Fruit fly (Drosophila melanogaster) whole organism, embryonic: ENCODE results near the gene dysc.
A peak's percentile ranks its signal among the peaks of the same experiment; 100 is the strongest.

Experiments
- Bgb ChIP-seq: fragments of 200-800 bp; sonication (Bioruptor generic); IDR thresholded peaks from 2 replicates; pipeline ENCODE4 v1.3.6; 2022; ENCODE audit warnings: missing biosample characterization, missing genetic modification characterization; ENCODE audit not compliant: partially characterized antibody
- CG11504 ChIP-seq: fragments of 200-800 bp; sonication (Bioruptor generic); optimal IDR thresholded peaks from 3 replicates; lab custom pipeline; 2019; ENCODE audit warnings: missing biosample characterization, mild to moderate bottlenecking, missing genetic modification characterization, moderate library complexity
- CG12219 ChIP-seq: fragments of 200-800 bp; sonication (Bioruptor generic); optimal IDR thresholded peaks from 3 replicates; lab custom pipeline; 2018; ENCODE audit warnings: missing biosample characterization, mild to moderate bottlenecking, missing genetic modification characterization
- CG12299 ChIP-seq: fragments of 200-800 bp; sonication (Bioruptor generic); optimal IDR thresholded peaks from 2 replicates; lab custom pipeline; 2018; ENCODE audit warnings: missing biosample characterization, mild to moderate bottlenecking, missing genetic modification characterization
- CG12391 ChIP-seq: fragments of 200-800 bp; sonication (Bioruptor generic); optimal IDR thresholded peaks from 3 replicates; lab custom pipeline; 2018; ENCODE audit warnings: missing biosample characterization, mild to moderate bottlenecking, missing genetic modification characterization, moderate library complexity
- CG14710 ChIP-seq: fragments of 200-800 bp; sonication (Bioruptor generic); optimal IDR thresholded peaks from 3 replicates; lab custom pipeline; 2019; ENCODE audit warnings: missing biosample characterization, mild to moderate bottlenecking, missing genetic modification characterization, moderate library complexity
- CG17359 ChIP-seq: fragments of 200-800 bp; sonication (Bioruptor generic); optimal IDR thresholded peaks from 3 replicates; lab custom pipeline; 2018; ENCODE audit warnings: missing biosample characterization, mild to moderate bottlenecking, missing genetic modification characterization, moderate library complexity
- CG17829 ChIP-seq: fragments of 200-800 bp; optimal IDR thresholded peaks from 2 replicates; lab custom pipeline; 2019; ENCODE audit warnings: missing biosample characterization, mild to moderate bottlenecking, missing genetic modification characterization, moderate library complexity
- CG18262 ChIP-seq: fragments of 200-800 bp; optimal IDR thresholded peaks from 3 replicates; lab custom pipeline; 2019; ENCODE audit warnings: missing biosample characterization, mild to moderate bottlenecking, missing genetic modification characterization, moderate library complexity
- CG18764 ChIP-seq: fragments of 200-800 bp; sonication (Bioruptor generic); optimal IDR thresholded peaks from 3 replicates; lab custom pipeline; 2016; ENCODE audit warnings: missing biosample characterization, missing genetic modification characterization
- CG2199 ChIP-seq: fragments of 200-800 bp; sonication (Bioruptor generic); IDR thresholded peaks from 3 replicates; pipeline ENCODE4 v1.3.6; 2022; ENCODE audit warnings: missing biosample characterization, missing genetic modification characterization
- CG3065 ChIP-seq: fragments of 200-800 bp; sonication (Bioruptor generic); optimal IDR thresholded peaks from 2 replicates; lab custom pipeline; 2016; ENCODE audit warnings: missing biosample characterization, missing genetic modification characterization
- CG32532 ChIP-seq: fragments of 200-800 bp; sonication (Bioruptor generic); IDR thresholded peaks from 2 replicates; pipeline ENCODE4 v1.3.6; 2022; ENCODE audit warnings: missing biosample characterization, missing genetic modification characterization
- CG33557 ChIP-seq: fragments of 200-800 bp; sonication (Bioruptor generic); optimal IDR thresholded peaks from 2 replicates; lab custom pipeline; 2019; ENCODE audit warnings: missing biosample characterization, mild to moderate bottlenecking, missing genetic modification characterization, moderate library complexity
- CG34224 ChIP-seq: fragments of 200-800 bp; sonication (Bioruptor generic); IDR thresholded peaks from 3 replicates; pipeline ENCODE4 v1.3.6; 2022; ENCODE audit warnings: missing biosample characterization, missing genetic modification characterization; ENCODE audit not compliant: partially characterized antibody
- CG6254 ChIP-seq: fragments of 200-800 bp; sonication (Bioruptor generic); optimal IDR thresholded peaks from 3 replicates; lab custom pipeline; 2017; ENCODE audit warnings: mild to moderate bottlenecking, missing biosample characterization, missing genetic modification reagents, missing genetic modification characterization
- CG6791 ChIP-seq: fragments of 200-800 bp; sonication (Bioruptor generic); IDR thresholded peaks from 3 replicates; pipeline ENCODE4 v1.3.6; 2022; ENCODE audit warnings: missing biosample characterization, missing genetic modification characterization; ENCODE audit not compliant: partially characterized antibody
- CG7372 ChIP-seq: fragments of 200-800 bp; sonication (Bioruptor generic); IDR thresholded peaks from 2 replicates; pipeline ENCODE4 v1.3.6; 2022; ENCODE audit warnings: missing biosample characterization, missing genetic modification characterization
- CG7987 ChIP-seq: fragments of 200-800 bp; sonication (Bioruptor generic); optimal IDR thresholded peaks from 2 replicates; lab custom pipeline; 2018; ENCODE audit warnings: missing biosample characterization, mild to moderate bottlenecking, missing genetic modification characterization, moderate library complexity
- CG8765 ChIP-seq: fragments of 200-800 bp; sonication (Bioruptor generic); IDR thresholded peaks from 2 replicates; pipeline ENCODE4 v1.3.6; 2022; ENCODE audit warnings: missing biosample characterization, missing genetic modification characterization
- CG9797 ChIP-seq: fragments of 200-800 bp; sonication (Bioruptor generic); optimal IDR thresholded peaks from 3 replicates; lab custom pipeline; 2018; ENCODE audit warnings: missing biosample characterization, mild to moderate bottlenecking, missing genetic modification characterization
- Deaf1 ChIP-seq: fragments of 200-800 bp; optimal IDR thresholded peaks from 3 replicates; lab custom pipeline; 2019; ENCODE audit warnings: missing biosample characterization, mild to moderate bottlenecking, missing genetic modification characterization, moderate library complexity
- Dek ChIP-seq: fragments of 200-800 bp; sonication (Bioruptor generic); optimal IDR thresholded peaks from 3 replicates; lab custom pipeline; 2019; ENCODE audit warnings: missing biosample characterization, mild to moderate bottlenecking, missing genetic modification characterization, moderate library complexity
- Dip2 ChIP-seq: fragments of 200-800 bp; sonication (Bioruptor generic); IDR thresholded peaks from 2 replicates; pipeline ENCODE4 v1.3.6; 2022; ENCODE audit warnings: missing biosample characterization, missing genetic modification characterization
- Doc3 ChIP-seq: fragments of 200-800 bp; sonication (Bioruptor generic); IDR thresholded peaks from 3 replicates; pipeline ENCODE4 v1.3.6; 2022; ENCODE audit warnings: missing biosample characterization, missing genetic modification characterization; ENCODE audit not compliant: partially characterized antibody
- Hey ChIP-seq: fragments of 200-800 bp; sonication (Bioruptor generic); optimal IDR thresholded peaks from 3 replicates; lab custom pipeline; 2018; ENCODE audit warnings: missing biosample characterization, mild to moderate bottlenecking, missing genetic modification characterization
- Hmx ChIP-seq: fragments of 200-800 bp; sonication (Bioruptor generic); optimal IDR thresholded peaks from 2 replicates; lab custom pipeline; 2016; ENCODE audit warnings: missing biosample characterization, missing genetic modification characterization
- Hr39 ChIP-seq: fragments of >200 bp; optimal IDR thresholded peaks from 2 replicates; lab custom pipeline; 2017
- Hr78 ChIP-seq, 2 experiments: fragments of 200-800 bp in 1 of 2; fragments of >200 bp in 1 of 2; sonication (Bioruptor generic) in 1 of 2; optimal IDR thresholded peaks; 2 replicates each; lab custom pipeline; 2017 to 2019; ENCODE audit warnings: missing biosample characterization in 2 of 2, missing genetic modification characterization in 2 of 2, mild to moderate bottlenecking in 1 of 2, moderate library complexity in 1 of 2
- Neu2 ChIP-seq: fragments of 200-800 bp; sonication (Bioruptor generic); optimal IDR thresholded peaks from 3 replicates; lab custom pipeline; 2016; ENCODE audit warnings: missing biosample characterization, missing genetic modification characterization, borderline replicate concordance
- Taf1 ChIP-seq: fragments of 200-800 bp; sonication (Bioruptor generic); IDR thresholded peaks from 2 replicates; pipeline ENCODE4 v1.3.6; 2022; ENCODE audit warnings: missing biosample characterization, missing genetic modification characterization
- Xrp1 ChIP-seq: fragments of 200-800 bp; sonication (Bioruptor generic); IDR thresholded peaks from 2 replicates; pipeline ENCODE4 v1.3.6; 2022; ENCODE audit warnings: missing biosample characterization, missing genetic modification characterization
- ac ChIP-seq: fragments of 200-800 bp; sonication (Bioruptor generic); optimal IDR thresholded peaks from 3 replicates; lab custom pipeline; 2017; ENCODE audit warnings: missing biosample characterization, mild to moderate bottlenecking, missing genetic modification characterization
- chif ChIP-seq, 2 experiments: fragments of 200-800 bp; sonication (Bioruptor generic); optimal IDR thresholded peaks; 3 replicates each; lab custom pipeline; 2016; ENCODE audit warnings: missing biosample characterization in 2 of 2, missing genetic modification characterization in 2 of 2
- crc ChIP-seq: fragments of 200-800 bp; sonication (Bioruptor generic); optimal IDR thresholded peaks from 2 replicates; lab custom pipeline; 2016; ENCODE audit warnings: missing biosample characterization, missing genetic modification characterization
- crp ChIP-seq, 2 experiments: fragments of 200-800 bp; sonication (Bioruptor generic); optimal IDR thresholded peaks; 2 replicates in 1 of 2; 3 replicates in 1 of 2; lab custom pipeline; 2017; ENCODE audit warnings: missing biosample characterization in 2 of 2, missing genetic modification characterization in 2 of 2, mild to moderate bottlenecking in 1 of 2, moderate library complexity in 1 of 2
- dan ChIP-seq: fragments of 200-800 bp; sonication (Bioruptor generic); IDR thresholded peaks from 2 replicates; pipeline ENCODE4 v1.3.6; 2022; ENCODE audit warnings: missing biosample characterization, missing genetic modification characterization
- dysf ChIP-seq: fragments of 200-800 bp; sonication (Bioruptor generic); IDR thresholded peaks from 3 replicates; pipeline ENCODE4 v1.3.6; 2022; ENCODE audit warnings: missing biosample characterization, missing genetic modification characterization
- eve ChIP-seq, 2 experiments: fragments of >200 bp; optimal IDR thresholded peaks; 2 replicates each; lab custom pipeline; 2017; ENCODE audit warnings: missing biosample characterization in 2 of 2, missing genetic modification characterization in 2 of 2
- fd3F ChIP-seq: fragments of 200-800 bp; sonication (Bioruptor generic); optimal IDR thresholded peaks from 2 replicates; lab custom pipeline; 2018; ENCODE audit warnings: missing biosample characterization, mild to moderate bottlenecking, missing genetic modification characterization, moderate library complexity
- gcm ChIP-seq: fragments of 200-800 bp; sonication (Bioruptor generic); optimal IDR thresholded peaks from 2 replicates; lab custom pipeline; 2019; ENCODE audit warnings: missing biosample characterization, mild to moderate bottlenecking, missing genetic modification characterization, moderate library complexity
- ham ChIP-seq: fragments of 200-800 bp; sonication (Bioruptor generic); IDR thresholded peaks from 2 replicates; pipeline ENCODE4 v1.3.6; 2022; ENCODE audit warnings: missing biosample characterization, missing genetic modification characterization
- kni ChIP-seq: fragments of 200-800 bp; sonication (Bioruptor generic); optimal IDR thresholded peaks from 3 replicates; lab custom pipeline; 2017; ENCODE audit warnings: mild to moderate bottlenecking, missing biosample characterization, missing genetic modification reagents, missing genetic modification characterization
- mirr ChIP-seq: fragments of 200-800 bp; sonication (Bioruptor generic); optimal IDR thresholded peaks from 3 replicates; lab custom pipeline; 2018; ENCODE audit warnings: missing biosample characterization, mild to moderate bottlenecking, missing genetic modification characterization
- pb ChIP-seq: fragments of 200-800 bp; sonication (Bioruptor generic); optimal IDR thresholded peaks from 3 replicates; lab custom pipeline; 2016; ENCODE audit warnings: missing biosample characterization, missing genetic modification characterization
- ranshi ChIP-seq: fragments of 200-800 bp; sonication (Bioruptor generic); IDR thresholded peaks from 2 replicates; pipeline ENCODE4 v1.3.6; 2022; ENCODE audit warnings: missing biosample characterization, missing genetic modification characterization
- sug ChIP-seq: fragments of 200-800 bp; optimal IDR thresholded peaks from 2 replicates; lab custom pipeline; 2019; ENCODE audit warnings: missing biosample characterization, mild to moderate bottlenecking, missing genetic modification characterization, moderate library complexity
- trh ChIP-seq: fragments of 200-800 bp; sonication (Bioruptor generic); optimal IDR thresholded peaks from 2 replicates; lab custom pipeline; 2016; ENCODE audit warnings: missing biosample characterization, missing genetic modification characterization
- unpg ChIP-seq: fragments of 200-800 bp; sonication (Bioruptor generic); optimal IDR thresholded peaks from 3 replicates; lab custom pipeline; 2018; ENCODE audit warnings: missing biosample characterization, mild to moderate bottlenecking, missing genetic modification characterization, moderate library complexity
- zen2 ChIP-seq: fragments of 200-800 bp; sonication (Bioruptor generic); IDR thresholded peaks from 3 replicates; pipeline ENCODE4 v1.3.6; 2022; ENCODE audit warnings: missing biosample characterization, missing genetic modification characterization; ENCODE audit not compliant: partially characterized antibody

The dysc gene

DNA sequence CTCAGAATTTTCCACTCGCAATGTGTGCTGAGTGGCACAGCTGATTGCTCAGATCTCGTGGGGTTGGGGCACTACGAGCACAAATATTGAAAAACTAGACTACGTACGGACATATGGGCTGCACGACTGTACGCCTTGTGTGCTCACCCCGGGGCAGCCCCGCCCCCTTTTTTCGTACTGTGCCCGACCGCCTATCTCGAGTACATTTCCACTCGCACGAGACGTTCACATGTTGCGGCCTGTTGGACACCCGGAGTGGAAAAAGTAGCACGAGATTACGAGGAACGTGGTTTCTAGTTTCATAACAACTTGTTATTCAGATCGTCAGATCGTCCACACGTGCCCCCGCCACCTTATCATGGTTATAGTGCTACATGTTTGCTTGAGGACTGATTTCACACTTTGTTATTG lies 39.7 kb downstream of the dysc start:
- TF ChIP-seq trh (GFP tag; lab: Kevin White, UChicago): no peak
- TF ChIP-seq Bgb (GFP tag; lab: Robert Waterston, UW): peak; percentile 39; the same call in 1 of the 2 replicates
- TF ChIP-seq CG17829 (tag; lab: Kevin White, UChicago): no peak
- no peak for TF ChIP-seq ranshi (GFP tag; lab: Robert Waterston, UW)
- TF ChIP-seq CG3065 (GFP tag; lab: Kevin White, UChicago): peak; percentile 74
- no peak for TF ChIP-seq eve (GFP tag; optimal IDR thresholded peaks at IDR 0.05; lab: Kevin White, UChicago)
- no peak for TF ChIP-seq ham (GFP tag; lab: Robert Waterston, UW)
- peak; percentile 57; the same call in 2 of the 3 replicates for TF ChIP-seq CG6791
- TF ChIP-seq ac (GFP tag; lab: Kevin White, UChicago): no peak
- TF ChIP-seq unpg (GFP tag; lab: Kevin White, UChicago): no peak
- TF ChIP-seq mirr (GFP tag; lab: Kevin White, UChicago): peak; percentile 53
- no peak for TF ChIP-seq CG12219 (GFP tag; lab: Kevin White, UChicago)
- peak; percentile 20 for TF ChIP-seq CG6254 (GFP tag; lab: Kevin White, UChicago)
- TF ChIP-seq CG33557 (GFP tag; lab: Kevin White, UChicago): peak; percentile 11
- TF ChIP-seq crp (GFP tag; optimal IDR thresholded peaks at IDR 0.05; lab: Kevin White, UChicago): peak in 1 of 2 experiments; percentile 58
- TF ChIP-seq Dip2 (GFP tag; lab: Robert Waterston, UW): no peak
- no peak for TF ChIP-seq dan
- no peak for TF ChIP-seq Dek
- no peak for TF ChIP-seq Neu2 (GFP tag; lab: Kevin White, UChicago)
- no peak for TF ChIP-seq CG8765 (GFP tag; lab: Robert Waterston, UW)
- no peak for TF ChIP-seq CG18764 (GFP tag; lab: Kevin White, UChicago)
- peak in 1 of 2 experiments; percentile 44 for TF ChIP-seq Hr78 (GFP tag; optimal IDR thresholded peaks at IDR 0.05; lab: Kevin White, UChicago)
- TF ChIP-seq crc (GFP tag; lab: Kevin White, UChicago): no peak
- TF ChIP-seq gcm (GFP tag; lab: Kevin White, UChicago): peak; percentile 34
- TF ChIP-seq Deaf1 (tag; lab: Kevin White, UChicago): peak; percentile 70
- TF ChIP-seq pb (GFP tag; lab: Kevin White, UChicago): no peak
- peak; percentile 94 for TF ChIP-seq sug (tag; lab: Kevin White, UChicago)
- no peak for TF ChIP-seq Hr39 (lab: Kevin White, UChicago)
- TF ChIP-seq CG7987 (GFP tag; lab: Kevin White, UChicago): peak; percentile 93
- TF ChIP-seq fd3F: no peak
- no peak for TF ChIP-seq Doc3 (GFP tag; lab: Robert Waterston, UW)
- peak; percentile 85 for TF ChIP-seq kni (GFP tag; lab: Kevin White, UChicago)
- TF ChIP-seq zen2 (GFP tag; lab: Robert Waterston, UW): 0 out of 3 replicates have a peak, but pooled peaks have one; percentile 38
- no peak for TF ChIP-seq CG14710
- no peak for TF ChIP-seq CG12391 (tag; lab: Kevin White, UChicago)
- TF ChIP-seq CG9797 (GFP tag; lab: Kevin White, UChicago): no peak
- TF ChIP-seq Hmx (GFP tag; lab: Kevin White, UChicago): no peak
- no peak for TF ChIP-seq CG17359 (tag; lab: Kevin White, UChicago)
- no peak for TF ChIP-seq Taf1 (GFP tag; lab: Robert Waterston, UW)
- TF ChIP-seq dysf (GFP tag; lab: Robert Waterston, UW): 0 out of 3 replicates have a peak, but pooled peaks have one; percentile 26
- 0 out of 3 replicates have a peak, but pooled peaks have one; percentile 62 for TF ChIP-seq CG2199 (GFP tag; lab: Robert Waterston, UW)
- no peak for TF ChIP-seq CG12299 (tag; lab: Kevin White, UChicago)
- TF ChIP-seq CG7372 (GFP tag; lab: Robert Waterston, UW): no peak
- peak; percentile 13 for TF ChIP-seq Hey (tag; lab: Kevin White, UChicago)
- no peak for TF ChIP-seq chif (GFP tag; optimal IDR thresholded peaks at IDR 0.05; lab: Kevin White, UChicago)
- 0 out of 2 replicates have a peak, but pooled peaks have one; percentile 19 for TF ChIP-seq Xrp1
- TF ChIP-seq CG32532 (GFP tag; lab: Robert Waterston, UW): no peak
- 0 out of 3 replicates have a peak, but pooled peaks have one; percentile 17 for TF ChIP-seq CG34224 (GFP tag; lab: Robert Waterston, UW)
- no peak for TF ChIP-seq CG18262 (tag; lab: Kevin White, UChicago)
- peak; percentile 3 for TF ChIP-seq CG11504 (tag; lab: Kevin White, UChicago)
